Worm (Caenorhabditis elegans) whole organism, late embryonic: Measurements from ENCODE around the gene F48F7.5.

Source experiments
- C08G9.2 ChIP-seq: sonication (generic microtip); optimal IDR thresholded peaks from 2 replicates; lab custom pipeline; 2016; ENCODE audit warnings: mild to moderate bottlenecking, missing genetic modification characterization, moderate library complexity, missing compliant biosample characterization
- C38D4.7 ChIP-seq: fragments of 200-800 bp; sonication (Bioruptor generic); optimal IDR thresholded peaks from 2 replicates; lab custom pipeline; 2018; ENCODE audit warnings: mild to moderate bottlenecking, missing genetic modification characterization, moderate library complexity, missing compliant biosample characterization
- Y22D7AL.16 ChIP-seq: sonication (generic microtip); optimal IDR thresholded peaks from 2 replicates; lab custom pipeline; 2016; ENCODE audit warnings: missing genetic modification characterization, missing compliant biosample characterization
- ama-1 ChIP-seq: fragments of 150-350 bp; optimal IDR thresholded peaks from 2 replicates; lab custom pipeline; 2014
- ceh-14 ChIP-seq: sonication (generic microtip); optimal IDR thresholded peaks from 2 replicates; lab custom pipeline; 2016; ENCODE audit warnings: missing genotype, missing genetic modification characterization, missing compliant biosample characterization
- ceh-2 ChIP-seq: sonication (generic microtip); optimal IDR thresholded peaks from 2 replicates; lab custom pipeline; 2016; ENCODE audit warnings: missing genotype, missing genetic modification characterization, missing compliant biosample characterization
- ceh-22 ChIP-seq: sonication (generic microtip); optimal IDR thresholded peaks from 2 replicates; lab custom pipeline; 2017; ENCODE audit warnings: missing biosample characterization, missing genetic modification characterization
- ceh-24 ChIP-seq: sonication (generic microtip); optimal IDR thresholded peaks from 2 replicates; lab custom pipeline; 2016; ENCODE audit warnings: mild to moderate bottlenecking, missing genetic modification characterization, missing compliant biosample characterization
- ceh-30 ChIP-seq: fragments of 150-350 bp; optimal IDR thresholded peaks from 2 replicates; lab custom pipeline; 2014; ENCODE audit warnings: missing biosample characterization, missing genetic modification characterization
- ceh-31 ChIP-seq: sonication (generic microtip); optimal IDR thresholded peaks from 2 replicates; lab custom pipeline; 2016; ENCODE audit warnings: missing genetic modification characterization, missing compliant biosample characterization
- ceh-34 ChIP-seq: sonication (generic microtip); optimal IDR thresholded peaks from 2 replicates; lab custom pipeline; 2016; ENCODE audit warnings: mild to moderate bottlenecking, missing genetic modification characterization, missing compliant biosample characterization
- ceh-45 ChIP-seq: fragments of 200-800 bp; sonication (Bioruptor generic); IDR thresholded peaks from 2 replicates; pipeline ENCODE4 v1.3.6; 2022; ENCODE audit warnings: missing genetic modification reagents, missing genetic modification characterization, missing compliant biosample characterization
- ceh-48 ChIP-seq: sonication (generic microtip); optimal IDR thresholded peaks from 2 replicates; lab custom pipeline; 2016; ENCODE audit warnings: missing genetic modification characterization, inconsistent platforms, missing compliant biosample characterization
- ceh-9 ChIP-seq: sonication (generic microtip); optimal IDR thresholded peaks from 2 replicates; lab custom pipeline; 2016; ENCODE audit warnings: mild to moderate bottlenecking, missing genetic modification characterization, inconsistent platforms, missing compliant biosample characterization
- che-1 ChIP-seq: sonication (generic microtip); optimal IDR thresholded peaks from 2 replicates; lab custom pipeline; 2016; ENCODE audit warnings: mild to moderate bottlenecking, missing genetic modification characterization, missing compliant biosample characterization
- dve-1 ChIP-seq: sonication (generic microtip); optimal IDR thresholded peaks from 2 replicates; lab custom pipeline; 2017; ENCODE audit warnings: antibody characterized with exemption, mild to moderate bottlenecking, missing genetic modification characterization, missing compliant biosample characterization
- elt-2 ChIP-seq: sonication (generic microtip); optimal IDR thresholded peaks from 2 replicates; lab custom pipeline; 2016; ENCODE audit warnings: missing genetic modification reagents, missing genetic modification characterization, missing compliant biosample characterization
- elt-4 ChIP-seq: sonication (generic microtip); optimal IDR thresholded peaks from 2 replicates; lab custom pipeline; 2016; ENCODE audit warnings: missing genetic modification characterization, missing compliant biosample characterization
- ets-4 ChIP-seq: sonication (generic microtip); optimal IDR thresholded peaks from 2 replicates; lab custom pipeline; 2016; ENCODE audit warnings: missing genetic modification characterization, missing compliant biosample characterization
- eyg-1 ChIP-seq: sonication (generic microtip); optimal IDR thresholded peaks from 2 replicates; lab custom pipeline; 2016; ENCODE audit warnings: missing genotype, missing genetic modification characterization, missing compliant biosample characterization
- fax-1 ChIP-seq: sonication (generic microtip); optimal IDR thresholded peaks from 2 replicates; lab custom pipeline; 2016; ENCODE audit warnings: missing genotype, missing genetic modification characterization, missing compliant biosample characterization
- fkh-6 ChIP-seq: sonication (generic microtip); optimal IDR thresholded peaks from 2 replicates; lab custom pipeline; 2016; ENCODE audit warnings: missing genetic modification characterization, missing compliant biosample characterization
- gmeb-2 ChIP-seq: sonication (generic microtip); optimal IDR thresholded peaks from 2 replicates; lab custom pipeline; 2016; ENCODE audit warnings: missing genetic modification characterization, inconsistent platforms, missing compliant biosample characterization
- hlh-15 ChIP-seq: sonication (generic microtip); optimal IDR thresholded peaks from 2 replicates; lab custom pipeline; 2016; ENCODE audit warnings: missing genetic modification characterization, missing compliant biosample characterization
- hlh-30 ChIP-seq: sonication (generic microtip); optimal IDR thresholded peaks from 2 replicates; lab custom pipeline; 2017; ENCODE audit warnings: antibody characterized with exemption, missing genetic modification characterization, missing compliant biosample characterization; ENCODE audit not compliant: insufficient read depth
- hlh-6 ChIP-seq: sonication (generic microtip); optimal IDR thresholded peaks from 2 replicates; lab custom pipeline; 2016; ENCODE audit warnings: missing genotype, missing genetic modification characterization, missing compliant biosample characterization
- hlh-8 ChIP-seq: sonication (generic microtip); optimal IDR thresholded peaks from 2 replicates; lab custom pipeline; 2016; ENCODE audit warnings: missing genotype, missing genetic modification characterization, missing compliant biosample characterization
- lim-6 ChIP-seq: sonication (generic microtip); optimal IDR thresholded peaks from 2 replicates; lab custom pipeline; 2016; ENCODE audit warnings: missing genetic modification characterization, missing compliant biosample characterization
- lin-11 ChIP-seq: fragments of 200-800 bp; sonication (Bioruptor generic); optimal IDR thresholded peaks from 2 replicates; lab custom pipeline; 2018; ENCODE audit warnings: mild to moderate bottlenecking, missing genetic modification characterization, missing compliant biosample characterization
- nfya-1 ChIP-seq: sonication (generic microtip); optimal IDR thresholded peaks from 2 replicates; lab custom pipeline; 2017; ENCODE audit warnings: missing genetic modification characterization, mild to moderate bottlenecking, missing compliant biosample characterization, antibody characterized with exemption, moderate library complexity
- nhr-11 ChIP-seq: fragments of 150-350 bp; optimal IDR thresholded peaks from 2 replicates; lab custom pipeline; 2014; ENCODE audit warnings: missing biosample characterization, missing genetic modification characterization
- nhr-232 ChIP-seq: sonication (generic microtip); optimal IDR thresholded peaks from 2 replicates; lab custom pipeline; 2016; ENCODE audit warnings: missing genetic modification characterization, missing compliant biosample characterization
- npax-4 ChIP-seq: sonication (generic microtip); optimal IDR thresholded peaks from 2 replicates; lab custom pipeline; 2016; ENCODE audit warnings: missing genetic modification characterization, missing compliant biosample characterization
- odd-2 ChIP-seq: sonication (generic microtip); optimal IDR thresholded peaks from 2 replicates; lab custom pipeline; 2017; ENCODE audit warnings: antibody characterized with exemption, mild to moderate bottlenecking, missing genetic modification characterization, missing compliant biosample characterization
- pag-3 ChIP-seq: sonication (generic microtip); optimal IDR thresholded peaks from 2 replicates; lab custom pipeline; 2016; ENCODE audit warnings: missing compliant biosample characterization, missing genetic modification characterization, borderline replicate concordance
- pat-9 ChIP-seq: fragments of 200-800 bp; sonication (Bioruptor generic); optimal IDR thresholded peaks from 2 replicates; lab custom pipeline; 2018; ENCODE audit warnings: mild to moderate bottlenecking, missing genetic modification characterization, moderate library complexity, missing compliant biosample characterization
- pax-1 ChIP-seq: fragments of 150-350 bp; optimal IDR thresholded peaks from 2 replicates; lab custom pipeline; 2014; ENCODE audit warnings: missing biosample characterization, missing genetic modification characterization
- pha-2 ChIP-seq: sonication (generic microtip); optimal IDR thresholded peaks from 2 replicates; lab custom pipeline; 2017; ENCODE audit warnings: mild to moderate bottlenecking, missing genetic modification characterization, missing compliant biosample characterization
- ref-2 ChIP-seq: sonication (generic microtip); optimal IDR thresholded peaks from 2 replicates; lab custom pipeline; 2016; ENCODE audit warnings: missing genetic modification characterization, missing compliant biosample characterization
- sdc-2 ChIP-seq: sonication (generic microtip); optimal IDR thresholded peaks from 2 replicates; lab custom pipeline; 2016; ENCODE audit warnings: missing genotype, missing genetic modification characterization, missing compliant biosample characterization
- sox-2 ChIP-seq: fragments of 200-800 bp; sonication (Bioruptor generic); IDR thresholded peaks from 2 replicates; pipeline ENCODE4 v1.3.6; 2022; ENCODE audit warnings: missing genetic modification reagents, missing genetic modification characterization, missing compliant biosample characterization
- sox-4 ChIP-seq: sonication (generic microtip); optimal IDR thresholded peaks from 2 replicates; lab custom pipeline; 2017; ENCODE audit warnings: mild to moderate bottlenecking, missing genetic modification characterization, inconsistent platforms, missing compliant biosample characterization
- syd-9 ChIP-seq: sonication (generic microtip); optimal IDR thresholded peaks from 2 replicates; lab custom pipeline; 2016; ENCODE audit warnings: mild to moderate bottlenecking, missing genetic modification characterization, moderate library complexity, missing compliant biosample characterization
- tbx-2 ChIP-seq: sonication (generic microtip); optimal IDR thresholded peaks from 2 replicates; lab custom pipeline; 2016; ENCODE audit warnings: missing genetic modification characterization, missing compliant biosample characterization
- tbx-7 ChIP-seq: sonication (generic microtip); optimal IDR thresholded peaks from 2 replicates; lab custom pipeline; 2016; ENCODE audit warnings: missing genotype, missing genetic modification characterization, missing compliant biosample characterization
- ttx-3 ChIP-seq: sonication (generic microtip); optimal IDR thresholded peaks from 2 replicates; lab custom pipeline; 2016; ENCODE audit warnings: missing genetic modification reagents, missing genetic modification characterization, missing compliant biosample characterization
- unc-3 ChIP-seq, 2 experiments: fragments of 200-800 bp in 1 of 2; sonication (Bioruptor generic) in 1 of 2; sonication (generic microtip) in 1 of 2; conservative IDR thresholded peaks in 1 of 2; optimal IDR thresholded peaks in 1 of 2; 2 replicates each; pipeline versions ENCODE4 v1.3.6 to Lab custom; 2016 to 2022; ENCODE audit warnings: missing compliant biosample characterization in 2 of 2, missing genetic modification characterization in 2 of 2, missing genetic modification reagents in 1 of 2
- unc-42 ChIP-seq: sonication (generic microtip); optimal IDR thresholded peaks from 2 replicates; lab custom pipeline; 2016; ENCODE audit warnings: missing genotype, missing genetic modification characterization, missing compliant biosample characterization
- unc-86 ChIP-seq: sonication (generic microtip); optimal IDR thresholded peaks from 2 replicates; lab custom pipeline; 2016; ENCODE audit warnings: missing genetic modification characterization, missing compliant biosample characterization
- zip-5 ChIP-seq: sonication (generic microtip); optimal IDR thresholded peaks from 2 replicates; lab custom pipeline; 2016; ENCODE audit warnings: missing genetic modification characterization, missing compliant biosample characterization
- ztf-16 ChIP-seq: sonication (generic microtip); optimal IDR thresholded peaks from 2 replicates; lab custom pipeline; 2017; ENCODE audit warnings: missing genetic modification characterization, missing compliant biosample characterization

F48F7.5 gene

DNA sequence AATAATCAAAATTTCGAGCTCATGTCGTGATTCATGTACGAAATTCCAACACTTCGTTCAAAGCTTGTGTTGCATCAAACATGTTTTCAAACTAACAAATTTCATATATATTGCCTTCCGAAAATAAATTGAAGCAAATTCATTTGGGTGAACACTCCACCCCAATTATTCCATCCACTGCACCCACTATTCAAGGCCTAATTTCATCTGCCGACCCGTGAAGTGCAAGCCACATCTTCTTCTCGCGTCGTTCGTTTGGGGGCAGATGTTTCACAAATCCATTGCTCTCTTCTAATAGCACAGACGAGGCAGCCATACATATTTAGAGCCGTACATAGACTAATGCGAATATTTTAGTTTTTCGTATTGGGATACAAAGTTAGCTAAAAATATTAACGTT, 31.3 kb upstream of the F48F7.5 start:
- TF ChIP-seq ceh-31, result peak; percentile 64
- no peak for TF ChIP-seq hlh-8
- TF ChIP-seq pat-9 (tag; lab: Kevin White, UChicago), result no peak
- TF ChIP-seq lim-6, result no peak
- no peak for TF ChIP-seq ceh-34
- peak; percentile 96 for TF ChIP-seq unc-42
- TF ChIP-seq ceh-22 (tag; lab: Kevin White, UChicago), result no peak

DNA sequence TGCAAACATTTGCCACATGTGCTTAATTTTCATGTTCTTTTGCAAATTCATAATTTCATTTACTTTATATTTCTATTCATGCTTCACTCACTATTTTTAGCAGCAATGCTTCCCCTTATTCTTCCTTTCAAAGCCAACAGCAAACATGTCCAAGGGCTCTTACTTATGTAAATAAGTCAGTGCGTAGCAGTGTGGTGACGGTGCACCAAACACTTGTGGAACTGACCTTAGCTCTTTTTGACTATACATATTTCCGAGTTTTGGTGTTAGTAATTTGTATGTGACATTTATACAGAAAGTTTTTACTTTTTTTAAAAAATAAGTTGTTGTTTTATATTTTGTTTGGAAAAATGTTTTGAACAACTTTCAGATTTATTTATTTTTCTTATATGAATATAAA, 30.4 kb upstream of the F48F7.5 start:
- TF ChIP-seq elt-4, result no peak

DNA sequence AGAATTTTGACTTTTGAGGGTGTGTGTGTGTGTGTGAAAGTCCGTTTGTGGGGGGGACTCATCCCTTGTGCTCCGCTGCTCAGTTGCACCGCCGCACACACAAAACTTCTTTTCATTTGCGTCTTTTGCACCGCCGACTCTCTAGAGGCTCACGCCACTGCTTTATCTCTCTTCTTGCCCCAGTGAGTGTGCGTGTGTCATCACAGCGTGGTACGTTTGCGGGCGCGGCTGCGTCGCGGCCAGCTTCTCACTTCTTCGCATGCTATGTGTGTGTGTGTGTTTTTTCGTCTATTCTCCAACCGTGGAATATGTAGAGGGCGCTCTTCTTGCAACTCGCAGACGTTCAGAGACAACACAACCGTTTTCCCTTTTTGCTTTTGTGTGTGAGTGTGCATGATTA, 29.9 kb upstream of the F48F7.5 start:
- TF ChIP-seq sox-4 (tag; lab: Kevin White, UChicago), result peak; percentile 2
- peak; percentile 47 for TF ChIP-seq pha-2 (tag; lab: Kevin White, UChicago)
- TF ChIP-seq eyg-1 (tag; lab: Kevin White, UChicago), result no peak
- TF ChIP-seq ceh-14 (tag; lab: Kevin White, UChicago), result peak; percentile 79
- TF ChIP-seq hlh-6 (tag; lab: Kevin White, UChicago), result no peak
- no peak for TF ChIP-seq pag-3 (tag; lab: Kevin White, UChicago)
- no peak for TF ChIP-seq unc-3 (GFP tag; conservative IDR thresholded peaks at IDR 0.05; lab: Robert Waterston, UW)
- no peak for TF ChIP-seq unc-3 (tag; optimal IDR thresholded peaks at IDR 0.05; lab: Kevin White, UChicago)
- no peak for TF ChIP-seq hlh-15 (tag; lab: Kevin White, UChicago)
- peak; percentile 62 for TF ChIP-seq nfya-1 (tag; lab: Kevin White, UChicago)
- no peak for TF ChIP-seq ztf-16
- no peak for TF ChIP-seq ceh-9
- no peak for TF ChIP-seq odd-2 (tag; lab: Kevin White, UChicago)
- no peak for TF ChIP-seq ceh-48 (tag; lab: Kevin White, UChicago)
- no peak for TF ChIP-seq tbx-7 (tag; lab: Kevin White, UChicago)
- no peak for TF ChIP-seq ceh-24 (tag; lab: Kevin White, UChicago)
- peak; percentile 72 for TF ChIP-seq tbx-2 (tag; lab: Kevin White, UChicago)
- TF ChIP-seq npax-4, result no peak
- peak; percentile 68 for TF ChIP-seq ceh-31
- no peak for TF ChIP-seq ceh-45 (GFP tag; lab: Robert Waterston, UW)
- TF ChIP-seq ceh-2 (tag; lab: Kevin White, UChicago), result no peak
- TF ChIP-seq C38D4.7, result no peak
- TF ChIP-seq elt-2 (tag; lab: Kevin White, UChicago), result no peak
- no peak for TF ChIP-seq fax-1
- TF ChIP-seq sdc-2 (tag; lab: Kevin White, UChicago), result peak; percentile 52
- peak; percentile 6 for TF ChIP-seq C08G9.2 (tag; lab: Kevin White, UChicago)
- TF ChIP-seq zip-5, result no peak
- no peak for TF ChIP-seq ttx-3
- no peak for TF ChIP-seq Y22D7AL.16
- TF ChIP-seq ceh-30 (tag; lab: Kevin White, UChicago), result no peak
- TF ChIP-seq dve-1, result no peak
- peak; percentile 4 for TF ChIP-seq ets-4 (tag; lab: Kevin White, UChicago)
- no peak for TF ChIP-seq ref-2
- TF ChIP-seq gmeb-2 (tag; lab: Kevin White, UChicago), result peak; percentile 5
- TF ChIP-seq ceh-34, result peak; percentile 31
- peak; percentile 12 for TF ChIP-seq syd-9 (tag; lab: Kevin White, UChicago)
- TF ChIP-seq hlh-30 (tag; lab: Kevin White, UChicago), result no peak
- no peak for TF ChIP-seq sox-2
- TF ChIP-seq ama-1, result no peak
- TF ChIP-seq che-1, result no peak
- TF ChIP-seq nhr-232 (tag; lab: Kevin White, UChicago), result no peak
- TF ChIP-seq unc-86 (tag; lab: Kevin White, UChicago), result no peak
- TF ChIP-seq fkh-6, result no peak
- TF ChIP-seq nhr-11 (tag; lab: Kevin White, UChicago), result no peak
- no peak for TF ChIP-seq lin-11 (tag; lab: Kevin White, UChicago)
- no peak for TF ChIP-seq pax-1 (tag; lab: Kevin White, UChicago)
